Worm (Caenorhabditis elegans) whole organism, L4/young adult: ENCODE data around the gene C34F11.1.

ENCODE experiments used
- W03F9.2 ChIP-seq: fragments of 150-350 bp; optimal IDR thresholded peaks from 2 replicates; lab custom pipeline; 2014; ENCODE audit warnings: missing biosample characterization, missing genetic modification characterization
- dao-5 ChIP-seq: sonication (generic microtip); optimal IDR thresholded peaks from 2 replicates; lab custom pipeline; 2016; ENCODE audit warnings: missing genotype, missing genetic modification characterization, moderate library complexity, missing compliant biosample characterization
- him-1 ChIP-seq: sonication (generic microtip); optimal IDR thresholded peaks from 2 replicates; lab custom pipeline; 2016; ENCODE audit warnings: missing genotype, missing genetic modification reagents, missing genetic modification characterization, missing compliant biosample characterization

DNA sequence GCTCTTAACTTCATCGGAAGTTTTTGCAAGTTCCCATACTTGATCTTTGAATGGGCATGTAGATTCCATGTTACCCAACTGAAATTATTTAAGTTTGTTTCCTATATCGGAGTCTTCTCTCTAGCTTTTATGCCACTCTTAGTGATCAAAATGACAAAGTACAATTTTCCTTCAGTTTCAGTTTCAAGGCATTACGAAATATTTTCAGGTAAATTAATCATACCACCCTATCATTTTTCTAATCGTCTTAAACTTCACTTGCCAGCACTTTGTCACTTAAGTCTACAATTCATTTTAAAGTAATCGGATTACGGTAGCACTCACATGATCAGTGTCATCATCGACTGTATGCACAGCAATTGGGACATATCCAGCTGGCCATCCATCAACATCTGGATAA lies 22.0 kb downstream of the C34F11.1 start:
- TF ChIP-seq him-1 (tag; lab: Kevin White, UChicago): no peak
- no peak for TF ChIP-seq W03F9.2 (tag; lab: Kevin White, UChicago)
- TF ChIP-seq dao-5 (tag; lab: Kevin White, UChicago): no peak
